Fruit fly (Drosophila melanogaster) whole organism, embryonic: Measurements from ENCODE around the gene rols.

Source experiments
- ATbp ChIP-seq: fragments of 200-800 bp; sonication (Bioruptor generic); optimal IDR thresholded peaks from 2 replicates; lab custom pipeline; 2017; ENCODE audit warnings: missing biosample characterization, mild to moderate bottlenecking, missing genetic modification characterization, missing genetic modification reagents
- Ada2b ChIP-seq: fragments of 200-800 bp; sonication (Bioruptor generic); IDR thresholded peaks from 2 replicates; pipeline ENCODE4 v1.3.6; 2022; ENCODE audit warnings: missing biosample characterization, missing genetic modification characterization
- Asciz ChIP-seq: fragments of 200-800 bp; sonication (Bioruptor generic); optimal IDR thresholded peaks from 2 replicates; lab custom pipeline; 2017; ENCODE audit warnings: missing biosample characterization, mild to moderate bottlenecking, missing genetic modification characterization, missing genetic modification reagents
- Awh ChIP-seq: fragments of 200-800 bp; sonication (Bioruptor generic); IDR thresholded peaks from 2 replicates; pipeline ENCODE4, ENCODE4 v1.3.6; 2022; ENCODE audit warnings: missing biosample characterization, missing genetic modification characterization
- Blimp-1 ChIP-seq: fragments of 200-800 bp; sonication (Bioruptor generic); optimal IDR thresholded peaks from 3 replicates; lab custom pipeline; 2018; ENCODE audit warnings: missing biosample characterization, missing genetic modification characterization, mild to moderate bottlenecking, moderate library complexity, missing genetic modification reagents
- Bteb2 ChIP-seq: fragments of 200-800 bp; sonication (Bioruptor generic); optimal IDR thresholded peaks from 2 replicates; lab custom pipeline; 2016; ENCODE audit warnings: missing biosample characterization, missing genetic modification characterization
- CG11093 ChIP-seq: fragments of 200-800 bp; sonication (Bioruptor generic); IDR thresholded peaks from 3 replicates; pipeline ENCODE4 v1.3.6; 2022; ENCODE audit warnings: missing biosample characterization, missing genetic modification characterization
- CG12104 ChIP-seq: fragments of 200-800 bp; sonication (Bioruptor generic); optimal IDR thresholded peaks from 3 replicates; lab custom pipeline; 2016; ENCODE audit warnings: missing biosample characterization, missing genetic modification characterization
- CG12769 ChIP-seq: fragments of 200-800 bp; sonication (Bioruptor generic); optimal IDR thresholded peaks from 2 replicates; lab custom pipeline; 2019; ENCODE audit warnings: missing biosample characterization, mild to moderate bottlenecking, missing genetic modification characterization, moderate library complexity
- CG13424 ChIP-seq: fragments of 200-800 bp; sonication (Bioruptor generic); optimal IDR thresholded peaks from 2 replicates; lab custom pipeline; 2019; ENCODE audit warnings: missing biosample characterization, mild to moderate bottlenecking, missing genetic modification characterization, moderate library complexity
- CG14014 ChIP-seq: fragments of 200-800 bp; sonication (Bioruptor generic); IDR thresholded peaks from 2 replicates; pipeline ENCODE4 v1.3.6; 2022; ENCODE audit warnings: missing biosample characterization, missing genetic modification characterization
- CG14441 ChIP-seq: fragments of 200-800 bp; sonication (Bioruptor generic); IDR thresholded peaks from 2 replicates; pipeline ENCODE4 v1.3.6; 2022; ENCODE audit warnings: missing biosample characterization, missing genetic modification characterization
- CG14667 ChIP-seq: fragments of 200-800 bp; sonication (Bioruptor generic); IDR thresholded peaks from 2 replicates; pipeline ENCODE4 v1.3.6; 2022; ENCODE audit warnings: missing biosample characterization, missing genetic modification characterization
- CG15011 ChIP-seq: fragments of 200-800 bp; sonication (Bioruptor generic); optimal IDR thresholded peaks from 3 replicates; lab custom pipeline; 2018; ENCODE audit warnings: missing biosample characterization, mild to moderate bottlenecking, missing genetic modification characterization
- CG1529 ChIP-seq: fragments of 200-800 bp; sonication (Bioruptor generic); optimal IDR thresholded peaks from 3 replicates; lab custom pipeline; 2018; ENCODE audit warnings: missing biosample characterization, missing genetic modification characterization
- CG15514 ChIP-seq: fragments of 200-800 bp; sonication (Bioruptor generic); optimal IDR thresholded peaks from 3 replicates; lab custom pipeline; 2017; ENCODE audit warnings: missing biosample characterization, missing genetic modification characterization, mild to moderate bottlenecking, moderate library complexity, missing genetic modification reagents
- CG1647 ChIP-seq: fragments of 200-800 bp; sonication (Bioruptor generic); optimal IDR thresholded peaks from 3 replicates; lab custom pipeline; 2016; ENCODE audit warnings: missing biosample characterization, missing genetic modification characterization
- CG17802 ChIP-seq: fragments of 200-800 bp; sonication (Bioruptor generic); optimal IDR thresholded peaks from 2 replicates; lab custom pipeline; 2018; ENCODE audit warnings: missing biosample characterization, mild to moderate bottlenecking, missing genetic modification characterization, moderate library complexity
- CG2120 ChIP-seq: fragments of 200-800 bp; sonication (Bioruptor generic); optimal IDR thresholded peaks from 3 replicates; lab custom pipeline; 2016; ENCODE audit warnings: missing biosample characterization, missing genetic modification characterization
- CG31441 ChIP-seq: fragments of 200-800 bp; sonication (Bioruptor generic); IDR thresholded peaks from 2 replicates; pipeline ENCODE4 v1.3.6; 2022; ENCODE audit warnings: missing biosample characterization, missing genetic modification characterization
- CG3281 ChIP-seq: fragments of 200-800 bp; sonication (Bioruptor generic); optimal IDR thresholded peaks from 3 replicates; lab custom pipeline; 2017; ENCODE audit warnings: missing biosample characterization, mild to moderate bottlenecking, missing genetic modification characterization
- CG3407 ChIP-seq: fragments of 200-800 bp; sonication (Bioruptor generic); optimal IDR thresholded peaks from 2 replicates; lab custom pipeline; 2018; ENCODE audit warnings: missing biosample characterization, mild to moderate bottlenecking, missing genetic modification characterization
- CG4424 ChIP-seq: fragments of 200-800 bp; sonication (Bioruptor generic); optimal IDR thresholded peaks from 3 replicates; lab custom pipeline; 2016; ENCODE audit warnings: missing biosample characterization, missing genetic modification characterization
- CG8359 ChIP-seq: fragments of 200-800 bp; sonication (Bioruptor generic); optimal IDR thresholded peaks from 2 replicates; lab custom pipeline; 2017; ENCODE audit warnings: missing biosample characterization, mild to moderate bottlenecking, missing genetic modification characterization, borderline replicate concordance
- CG9609 ChIP-seq: fragments of 200-800 bp; sonication (Bioruptor generic); optimal IDR thresholded peaks from 3 replicates; lab custom pipeline; 2016; ENCODE audit warnings: missing biosample characterization, missing genetic modification characterization
- Deaf1 ChIP-seq: fragments of 200-800 bp; optimal IDR thresholded peaks from 3 replicates; lab custom pipeline; 2019; ENCODE audit warnings: missing biosample characterization, mild to moderate bottlenecking, missing genetic modification characterization, moderate library complexity
- Dip2 ChIP-seq: fragments of 200-800 bp; sonication (Bioruptor generic); IDR thresholded peaks from 2 replicates; pipeline ENCODE4 v1.3.6; 2022; ENCODE audit warnings: missing biosample characterization, missing genetic modification characterization
- Dp ChIP-seq: fragments of 200-800 bp; sonication (Bioruptor generic); optimal IDR thresholded peaks from 2 replicates; lab custom pipeline; 2018; ENCODE audit warnings: missing biosample characterization, mild to moderate bottlenecking, missing genetic modification characterization, moderate library complexity
- E2f2 ChIP-seq: fragments of 200-800 bp; sonication (Bioruptor generic); IDR thresholded peaks from 2 replicates; pipeline ENCODE4 v1.3.6; 2022; ENCODE audit warnings: missing biosample characterization, missing genetic modification characterization
- ERR ChIP-seq: fragments of 200-800 bp; sonication (Bioruptor generic); optimal IDR thresholded peaks from 2 replicates; lab custom pipeline; 2016; ENCODE audit warnings: missing biosample characterization, missing genetic modification characterization
- Fer1 ChIP-seq: fragments of 200-800 bp; sonication (Bioruptor generic); optimal IDR thresholded peaks from 2 replicates; lab custom pipeline; 2017; ENCODE audit warnings: missing biosample characterization, mild to moderate bottlenecking, missing genetic modification characterization
- Hey ChIP-seq: fragments of 200-800 bp; sonication (Bioruptor generic); optimal IDR thresholded peaks from 3 replicates; lab custom pipeline; 2018; ENCODE audit warnings: missing biosample characterization, mild to moderate bottlenecking, missing genetic modification characterization
- Hr3 ChIP-seq: fragments of 200-800 bp; sonication (Bioruptor generic); optimal IDR thresholded peaks from 3 replicates; lab custom pipeline; 2016; ENCODE audit warnings: missing biosample characterization, missing genetic modification characterization
- NFAT ChIP-seq: fragments of 200-800 bp; sonication (Bioruptor generic); IDR thresholded peaks from 2 replicates; pipeline ENCODE4 v1.3.6; 2022; ENCODE audit warnings: missing biosample characterization, missing genetic modification characterization
- PHDP ChIP-seq: fragments of 200-800 bp; sonication (Bioruptor generic); optimal IDR thresholded peaks from 3 replicates; lab custom pipeline; 2018; ENCODE audit warnings: missing biosample characterization, mild to moderate bottlenecking, missing genetic modification characterization, moderate library complexity
- Xrp1 ChIP-seq: fragments of 200-800 bp; sonication (Bioruptor generic); IDR thresholded peaks from 2 replicates; pipeline ENCODE4 v1.3.6; 2022; ENCODE audit warnings: missing biosample characterization, missing genetic modification characterization
- ara ChIP-seq: fragments of 200-800 bp; sonication (Bioruptor generic); IDR thresholded peaks from 2 replicates; pipeline ENCODE4 v1.3.6; 2022; ENCODE audit warnings: missing biosample characterization, missing genetic modification characterization
- cwo ChIP-seq: fragments of 200-800 bp; sonication (Bioruptor generic); optimal IDR thresholded peaks from 3 replicates; lab custom pipeline; 2017; ENCODE audit warnings: missing biosample characterization, missing genetic modification characterization, mild to moderate bottlenecking, moderate library complexity, missing genetic modification reagents
- fu2 ChIP-seq: fragments of 200-800 bp; sonication (Bioruptor generic); optimal IDR thresholded peaks from 2 replicates; lab custom pipeline; 2016; ENCODE audit warnings: missing biosample characterization, missing genetic modification characterization
- grn ChIP-seq: fragments of 200-800 bp; sonication (Bioruptor generic); optimal IDR thresholded peaks from 3 replicates; lab custom pipeline; 2017; ENCODE audit warnings: missing biosample characterization, missing genetic modification characterization
- hbn ChIP-seq: fragments of 200-800 bp; sonication (Bioruptor generic); IDR thresholded peaks from 2 replicates; pipeline ENCODE4 v1.3.6; 2022; ENCODE audit warnings: missing biosample characterization, missing genetic modification characterization; ENCODE audit not compliant: partially characterized antibody
- hkb ChIP-seq, 2 experiments: fragments of 200-800 bp in 1 of 2; fragments of >200 bp in 1 of 2; sonication (Bioruptor generic) in 1 of 2; IDR thresholded peaks in 1 of 2; optimal IDR thresholded peaks in 1 of 2; 2 replicates each; pipeline versions ENCODE4 v1.3.6 to Lab custom; 2017 to 2022; ENCODE audit warnings: missing biosample characterization in 1 of 2, missing genetic modification characterization in 1 of 2
- kni ChIP-seq: fragments of 200-800 bp; sonication (Bioruptor generic); optimal IDR thresholded peaks from 3 replicates; lab custom pipeline; 2017; ENCODE audit warnings: mild to moderate bottlenecking, missing biosample characterization, missing genetic modification reagents, missing genetic modification characterization
- maf-S ChIP-seq: fragments of 200-800 bp; sonication (Bioruptor generic); optimal IDR thresholded peaks from 2 replicates; lab custom pipeline; 2016; ENCODE audit warnings: missing biosample characterization, missing genetic modification characterization
- sens ChIP-seq: fragments of 200-800 bp; sonication (Bioruptor generic); peaks from one replicate; lab custom pipeline; 2016; ENCODE audit warnings: missing biosample characterization, missing genetic modification characterization
- seq ChIP-seq: fragments of 200-800 bp; sonication (Bioruptor generic); IDR thresholded peaks from 2 replicates; pipeline ENCODE4 v1.3.6; 2022; ENCODE audit warnings: missing biosample characterization, missing genetic modification characterization
- sob ChIP-seq: fragments of 200-800 bp; sonication (Bioruptor generic); IDR thresholded peaks from 2 replicates; pipeline ENCODE4 v1.3.6; 2022; ENCODE audit warnings: missing biosample characterization, missing genetic modification characterization
- tna ChIP-seq: fragments of 200-800 bp; sonication (Bioruptor generic); IDR thresholded peaks from 2 replicates; pipeline ENCODE4 v1.3.6; 2022; ENCODE audit warnings: missing biosample characterization, missing genetic modification characterization; ENCODE audit not compliant: partially characterized antibody
- trh ChIP-seq: fragments of 200-800 bp; sonication (Bioruptor generic); optimal IDR thresholded peaks from 2 replicates; lab custom pipeline; 2016; ENCODE audit warnings: missing biosample characterization, missing genetic modification characterization
- unpg ChIP-seq: fragments of 200-800 bp; sonication (Bioruptor generic); optimal IDR thresholded peaks from 3 replicates; lab custom pipeline; 2018; ENCODE audit warnings: missing biosample characterization, mild to moderate bottlenecking, missing genetic modification characterization, moderate library complexity

rols gene

dm6 chr3L:12045443-12045842 lies 19.2 kb downstream of the rols start (continued):
- peak; percentile 17; the same call in 1 of the 2 replicates for TF ChIP-seq seq (GFP tag; lab: Robert Waterston, UW)
- TF ChIP-seq Awh (GFP tag; lab: Robert Waterston, UW) = peak; percentile 58
- TF ChIP-seq CG11093 (GFP tag; lab: Robert Waterston, UW) = no peak
- TF ChIP-seq kni = peak; percentile 8
- peak; percentile 46 for TF ChIP-seq ATbp (GFP tag; lab: Kevin White, UChicago)
- no peak for TF ChIP-seq Ada2b (GFP tag; lab: Robert Waterston, UW)
- TF ChIP-seq trh = no peak
- TF ChIP-seq CG14441 (GFP tag; lab: Robert Waterston, UW) = 0 out of 2 replicates have a peak, but pooled peaks have one; percentile 15
- TF ChIP-seq Deaf1 (tag; lab: Kevin White, UChicago) = peak; percentile 9
- TF ChIP-seq CG3281 (GFP tag; lab: Kevin White, UChicago) = peak; percentile 13
- peak; percentile 42; the same call in 1 of the 2 replicates for TF ChIP-seq NFAT (GFP tag; lab: Robert Waterston, UW)
- TF ChIP-seq Hr3 (GFP tag; lab: Kevin White, UChicago) = no peak
- no peak for TF ChIP-seq CG4424
- peak; percentile 17 for TF ChIP-seq CG12104 (GFP tag; lab: Kevin White, UChicago)
- peak; percentile 68; the same call in 1 of the 2 replicates for TF ChIP-seq sob
- TF ChIP-seq CG3407 = peak; percentile 36
- TF ChIP-seq Bteb2 (GFP tag; lab: Kevin White, UChicago) = peak; percentile 8
- TF ChIP-seq CG8359 (GFP tag; lab: Kevin White, UChicago) = peak; percentile 7
- peak; percentile 63 for TF ChIP-seq Asciz (GFP tag; lab: Kevin White, UChicago)
- peak; percentile 8 for TF ChIP-seq CG1647 (GFP tag; lab: Kevin White, UChicago)
- TF ChIP-seq CG9609 (GFP tag; lab: Kevin White, UChicago) = no peak
- peak; percentile 44 for TF ChIP-seq CG15011 (GFP tag; lab: Kevin White, UChicago)
- peak; percentile 47 for TF ChIP-seq CG15514 (GFP tag; lab: Kevin White, UChicago)
- TF ChIP-seq CG31441 (GFP tag; lab: Robert Waterston, UW) = 0 out of 2 replicates have a peak, but pooled peaks have one; percentile 14
- peak; percentile 17 for TF ChIP-seq Blimp-1 (GFP tag; lab: Kevin White, UChicago)
- peak; percentile 11 for TF ChIP-seq CG13424 (tag; lab: Kevin White, UChicago)
- TF ChIP-seq unpg (GFP tag; lab: Kevin White, UChicago) = peak; percentile 35
- TF ChIP-seq hbn (GFP tag; lab: Robert Waterston, UW) = no peak
- TF ChIP-seq CG17802 = no peak
- no peak for TF ChIP-seq Dip2 (GFP tag; lab: Robert Waterston, UW)
- peak; percentile 32 for TF ChIP-seq PHDP (tag; lab: Kevin White, UChicago)
- peak; percentile 59 for TF ChIP-seq sens (GFP tag; lab: Kevin White, UChicago)
- no peak for TF ChIP-seq maf-S
- TF ChIP-seq grn (GFP tag; lab: Kevin White, UChicago) = peak; percentile 36
- TF ChIP-seq CG14667 (GFP tag; lab: Robert Waterston, UW) = no peak
- peak; percentile 29 for TF ChIP-seq Hey (tag; lab: Kevin White, UChicago)
- TF ChIP-seq CG12769 (tag; lab: Kevin White, UChicago) = peak; percentile 31
- no peak for TF ChIP-seq Dp (GFP tag; lab: Kevin White, UChicago)
- peak; percentile 20 for TF ChIP-seq CG2120 (GFP tag; lab: Kevin White, UChicago)
- peak; percentile 23; the same call in 1 of the 2 replicates for TF ChIP-seq ara
- TF ChIP-seq cwo (GFP tag; lab: Kevin White, UChicago) = peak; percentile 0
- peak; percentile 33; the same call in 1 of the 2 replicates for TF ChIP-seq E2f2 (GFP tag; lab: Robert Waterston, UW)
- no peak for TF ChIP-seq fu2 (GFP tag; lab: Kevin White, UChicago)
- no peak for TF ChIP-seq hkb (optimal IDR thresholded peaks at IDR 0.05; lab: Kevin White, UChicago)
- TF ChIP-seq hkb (GFP tag; IDR thresholded peaks at IDR 0.05; lab: Robert Waterston, UW) = peak; percentile 58; the same call in 1 of the 2 replicates
- TF ChIP-seq ERR (GFP tag; lab: Kevin White, UChicago) = no peak
- peak; percentile 7; the same call in 1 of the 2 replicates for TF ChIP-seq tna
- TF ChIP-seq CG14014 (GFP tag; lab: Robert Waterston, UW) = peak; percentile 64; the same call in 1 of the 2 replicates
- TF ChIP-seq CG1529 = peak; percentile 20
- peak; percentile 58 for TF ChIP-seq Fer1 (GFP tag; lab: Kevin White, UChicago)
- 0 out of 2 replicates have a peak, but pooled peaks have one; percentile 24 for TF ChIP-seq Xrp1 (GFP tag; lab: Robert Waterston, UW)
